Worm (Caenorhabditis elegans): ENCODE measurements around the gene dmd-8.

DNA sequence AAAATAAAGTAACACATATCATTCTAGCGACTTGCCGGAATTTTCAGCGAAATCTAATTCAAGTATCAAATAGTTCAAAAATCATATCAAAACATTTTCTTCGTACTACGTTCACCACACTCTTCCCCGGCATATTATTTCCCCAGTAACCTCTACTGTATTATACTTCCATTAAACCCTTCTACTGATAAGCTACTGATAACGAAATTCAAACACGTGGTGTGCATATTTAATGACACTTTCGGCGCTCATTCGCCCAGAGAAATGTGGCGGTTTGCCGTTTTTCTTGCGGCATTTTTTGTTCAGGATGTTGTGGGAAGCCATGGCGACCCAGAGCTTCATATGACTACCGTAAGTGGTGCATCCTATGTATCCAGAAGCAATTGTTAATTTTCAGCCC, 49.2 kb upstream of the dmd-8 start, which contains the start of gene lipl-5:
- TF ChIP-seq unc-62 (GFP tag; optimal IDR thresholded peaks at IDR 0.05 in 1 of 2) (no peak), unc-62 (tag; optimal IDR thresholded peaks at IDR 0.05) (no peak), nhr-42 (GFP tag; IDR thresholded peaks at IDR 0.05) (no peak), zfp-3 (GFP tag; conservative IDR thresholded peaks at IDR 0.05) (no peak)

Measured in whole organism, L4 larva.